Fruit fly (Drosophila melanogaster): ENCODE results near the gene CG1840.

CG1840 gene

DNA sequence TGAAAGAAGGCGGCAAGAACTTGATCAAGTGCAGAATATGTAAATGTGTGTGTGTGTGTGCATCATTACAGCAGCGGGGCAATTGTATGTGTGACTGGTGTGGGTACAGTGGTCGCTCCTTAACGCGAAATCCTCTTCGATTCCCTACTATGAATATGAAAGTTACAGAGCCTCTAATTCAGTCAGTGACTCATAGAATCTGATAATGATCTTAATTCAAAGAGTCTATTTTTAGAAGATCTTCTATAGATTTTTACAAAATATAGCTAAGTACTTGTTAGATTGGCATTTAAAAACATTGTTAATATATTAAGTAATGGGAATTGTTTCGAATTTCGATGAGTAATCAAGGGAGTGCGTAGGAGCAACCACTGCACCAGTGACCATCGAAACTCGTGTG lies 5.7 kb upstream of the CG1840 start:
- TF ChIP-seq CG4496 (GFP tag; IDR thresholded peaks at IDR 0.05) (no peak), Ets98B (GFP tag; IDR thresholded peaks at IDR 0.05) (no peak), CG8159 (tag; optimal IDR thresholded peaks at IDR 0.05) (peak; percentile 44), CG32121 (GFP tag; IDR thresholded peaks at IDR 0.05) (no peak), CG9948 (tag; optimal IDR thresholded peaks at IDR 0.05) (peak; percentile 15), rn (GFP tag; IDR thresholded peaks at IDR 0.05) (no peak), CG8301 (tag; optimal IDR thresholded peaks at IDR 0.05) (peak; percentile 28), CG13204 (GFP tag; optimal IDR thresholded peaks at IDR 0.05) (no peak), EcR (GFP tag; optimal IDR thresholded peaks at IDR 0.05) (no peak), CG10348 (GFP tag; IDR thresholded peaks at IDR 0.05) (no peak), CG15710 (tag; optimal IDR thresholded peaks at IDR 0.05) (peak; percentile 32), D1 (tag; optimal IDR thresholded peaks at IDR 0.05) (no peak), Pif1A (GFP tag; optimal IDR thresholded peaks at IDR 0.05) (peak; percentile 24), CG12605 (GFP tag; IDR thresholded peaks at IDR 0.05) (no peak), CG14655 (GFP tag; optimal IDR thresholded peaks at IDR 0.05) (peak; percentile 39), CG34367 (tag; optimal IDR thresholded peaks at IDR 0.05) (no peak)

DNA sequence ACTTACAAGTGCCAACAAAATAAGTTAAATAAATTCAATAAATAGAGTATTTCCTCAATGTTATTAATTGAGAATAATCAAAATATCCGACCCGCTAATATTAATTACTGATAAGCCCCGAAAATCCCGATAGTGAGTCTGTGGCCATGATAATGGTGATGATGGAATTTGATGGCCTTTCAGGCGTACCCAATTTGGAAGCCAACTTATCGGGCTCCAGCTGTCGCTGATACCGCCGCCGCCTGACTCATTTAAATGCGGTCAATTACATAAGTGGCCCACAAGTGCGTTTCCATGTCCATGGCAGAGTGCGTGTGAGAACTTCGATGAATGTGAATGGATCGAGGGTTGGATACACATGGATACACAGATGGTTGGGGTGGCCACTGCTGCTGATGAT lies 4.0 kb upstream of the CG1840 start:
- TF ChIP-seq Ets98B (GFP tag; IDR thresholded peaks at IDR 0.05) (no peak), CG10348 (GFP tag; IDR thresholded peaks at IDR 0.05) (no peak), CG8301 (tag; optimal IDR thresholded peaks at IDR 0.05) (no peak), CG15710 (tag; optimal IDR thresholded peaks at IDR 0.05) (no peak), CG9948 (tag; optimal IDR thresholded peaks at IDR 0.05) (no peak), CG34367 (tag; optimal IDR thresholded peaks at IDR 0.05) (no peak), Pif1A (GFP tag; optimal IDR thresholded peaks at IDR 0.05) (no peak), CG12605 (GFP tag; IDR thresholded peaks at IDR 0.05) (no peak), gl (tag; optimal IDR thresholded peaks at IDR 0.05) (no peak), CG17806 (tag; optimal IDR thresholded peaks at IDR 0.05) (no peak), fd96Ca (GFP tag; IDR thresholded peaks at IDR 0.05) (no peak), CG8159 (tag; optimal IDR thresholded peaks at IDR 0.05) (no peak), CG13204 (GFP tag; optimal IDR thresholded peaks at IDR 0.05) (no peak), EcR (GFP tag; optimal IDR thresholded peaks at IDR 0.05) (no peak), rn (GFP tag; IDR thresholded peaks at IDR 0.05) (no peak), CG32121 (GFP tag; IDR thresholded peaks at IDR 0.05) (no peak), D1 (tag; optimal IDR thresholded peaks at IDR 0.05) (no peak), Pif1B (GFP tag; optimal IDR thresholded peaks at IDR 0.05) (no peak), CG4496 (GFP tag; IDR thresholded peaks at IDR 0.05) (no peak), Snoo (tag; optimal IDR thresholded peaks at IDR 0.05) (no peak)

DNA sequence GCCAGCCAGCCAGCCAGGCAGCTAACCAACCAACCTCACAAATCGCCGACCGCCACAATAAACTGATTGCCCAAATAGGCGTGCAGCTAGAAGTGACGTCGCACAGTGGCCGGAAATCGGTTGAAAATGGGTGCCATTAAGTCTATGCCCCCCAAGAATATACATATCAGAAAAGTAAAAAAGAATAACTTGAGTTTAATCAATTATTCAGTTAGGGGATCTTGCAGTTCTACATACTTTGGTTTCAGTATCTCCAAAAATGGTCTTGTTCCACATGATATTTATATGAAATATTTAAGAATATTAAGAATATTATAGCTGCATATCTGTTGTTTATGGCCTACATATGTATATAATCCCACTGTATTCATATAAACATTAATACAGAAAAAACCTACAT lies 2.8 kb upstream of the CG1840 start:
- TF ChIP-seq CG34367 (tag; optimal IDR thresholded peaks at IDR 0.05), result no peak
- no peak for TF ChIP-seq CG13204 (GFP tag; optimal IDR thresholded peaks at IDR 0.05)
- TF ChIP-seq CG15710 (tag; optimal IDR thresholded peaks at IDR 0.05), result no peak
- TF ChIP-seq CG17806 (tag; optimal IDR thresholded peaks at IDR 0.05), result no peak
- TF ChIP-seq CG14655 (GFP tag; optimal IDR thresholded peaks at IDR 0.05), result no peak
- TF ChIP-seq rn (GFP tag; IDR thresholded peaks at IDR 0.05), result no peak
- TF ChIP-seq CG9948 (tag; optimal IDR thresholded peaks at IDR 0.05), result no peak
- TF ChIP-seq Ets98B (GFP tag; IDR thresholded peaks at IDR 0.05), result no peak
- TF ChIP-seq Pif1B (GFP tag; optimal IDR thresholded peaks at IDR 0.05), result no peak
- TF ChIP-seq CG8301 (tag; optimal IDR thresholded peaks at IDR 0.05), result no peak
- TF ChIP-seq CG32121 (GFP tag; IDR thresholded peaks at IDR 0.05), result no peak
- no peak for TF ChIP-seq CG8159 (tag; optimal IDR thresholded peaks at IDR 0.05)

DNA sequence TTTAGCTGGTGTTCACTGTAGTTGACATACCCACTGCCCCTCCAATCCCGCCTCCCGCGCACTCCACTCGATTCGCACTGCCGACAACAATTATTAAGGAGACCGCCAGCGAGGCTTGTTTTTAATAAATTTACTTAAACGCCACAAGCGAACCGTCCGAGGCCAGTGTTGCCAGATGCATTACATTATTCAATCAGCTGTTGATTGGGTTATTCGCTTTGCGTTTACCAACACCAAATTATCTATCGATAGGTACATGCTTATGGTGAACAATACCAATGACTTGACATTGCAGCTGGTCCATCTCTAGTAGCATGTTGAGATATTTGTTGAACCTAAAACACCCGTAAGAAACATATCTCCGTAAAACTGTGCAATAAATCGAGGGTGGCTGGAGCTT lies 1.2 kb upstream of the CG1840 start, which contains the start of the genes CG10353 and SelG:
Gene CG10353 (minus strand): TSS at position 187 of the 400 bp plus-strand sequence.
Gene SelG (plus strand): TSS at position 309 of the 400 bp plus-strand sequence.
- TF ChIP-seq D1 (tag; optimal IDR thresholded peaks at IDR 0.05), result no peak

DNA sequence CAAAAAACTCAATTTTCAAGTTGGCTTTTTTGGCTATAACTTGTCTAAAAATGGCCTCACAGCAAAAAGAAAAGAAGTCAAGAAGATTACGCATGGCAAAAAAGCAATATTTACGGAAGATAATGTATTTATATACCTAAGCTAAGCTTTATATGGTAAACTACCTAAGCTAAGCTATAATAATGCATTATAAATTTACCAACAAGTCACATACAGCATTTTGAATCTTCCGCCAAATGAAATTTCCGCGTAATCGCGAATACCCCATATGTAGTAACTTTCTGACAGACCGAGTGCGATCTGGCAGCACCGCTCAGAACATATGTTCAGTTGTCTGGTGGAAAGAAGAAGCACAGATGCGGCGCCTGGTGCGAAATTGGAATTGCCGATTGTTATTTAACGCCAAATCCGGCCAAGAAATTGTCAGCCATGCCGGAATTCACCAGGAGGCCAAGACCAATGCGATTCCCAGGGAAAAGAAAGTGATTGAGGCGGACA lies 3.6 kb downstream of the CG1840 start, which contains the start of gene sicily:
Gene sicily (plus strand): TSS at position 51 of the 498 bp plus-strand sequence.
- TF ChIP-seq CG15710 (tag; optimal IDR thresholded peaks at IDR 0.05), result no peak
- TF ChIP-seq CG17806 (tag; optimal IDR thresholded peaks at IDR 0.05), result no peak
- TF ChIP-seq Ets98B (GFP tag; IDR thresholded peaks at IDR 0.05), result no peak
- no peak for TF ChIP-seq EcR (GFP tag; optimal IDR thresholded peaks at IDR 0.05)
- TF ChIP-seq CG9948 (tag; optimal IDR thresholded peaks at IDR 0.05), result no peak
- TF ChIP-seq CG34367 (tag; optimal IDR thresholded peaks at IDR 0.05), result no peak
- TF ChIP-seq CG12605 (GFP tag; IDR thresholded peaks at IDR 0.05), result no peak
- TF ChIP-seq rn (GFP tag; IDR thresholded peaks at IDR 0.05), result no peak
- no peak for TF ChIP-seq Pif1B (GFP tag; optimal IDR thresholded peaks at IDR 0.05)
- no peak for TF ChIP-seq CG14655 (GFP tag; optimal IDR thresholded peaks at IDR 0.05)
- no peak for TF ChIP-seq CG4496 (GFP tag; IDR thresholded peaks at IDR 0.05)
- no peak for TF ChIP-seq CG8159 (tag; optimal IDR thresholded peaks at IDR 0.05)
- no peak for TF ChIP-seq CG32121 (GFP tag; IDR thresholded peaks at IDR 0.05)
- TF ChIP-seq gl (tag; optimal IDR thresholded peaks at IDR 0.05), result no peak
- TF ChIP-seq CG10348 (GFP tag; IDR thresholded peaks at IDR 0.05), result no peak
- TF ChIP-seq fd96Ca (GFP tag; IDR thresholded peaks at IDR 0.05), result no peak
- no peak for TF ChIP-seq Snoo (tag; optimal IDR thresholded peaks at IDR 0.05)

DNA sequence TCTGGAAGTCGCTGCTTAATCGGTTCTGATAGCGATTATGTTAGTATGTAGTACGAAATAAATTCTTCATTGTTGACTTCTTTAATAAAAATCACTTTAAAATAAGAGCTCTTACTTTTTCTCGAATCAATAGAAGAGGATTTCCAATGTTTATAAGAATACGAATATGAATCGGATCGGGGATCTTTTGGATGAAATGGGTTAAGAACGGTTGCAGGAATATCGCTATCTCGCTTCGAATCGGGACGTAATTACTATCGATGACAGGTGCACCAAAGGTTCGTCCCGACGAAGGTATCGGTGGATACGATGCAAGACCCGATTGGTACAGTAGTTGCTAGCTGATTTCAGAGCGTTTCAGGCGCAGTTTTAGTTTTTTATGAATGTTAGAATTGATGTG lies 5.5 kb downstream of the CG1840 start, which contains the start of gene wisp:
Gene wisp (plus strand): TSS at position 301 of the 400 bp plus-strand sequence.
- TF ChIP-seq CG4496 (GFP tag; IDR thresholded peaks at IDR 0.05), result no peak
- no peak for TF ChIP-seq CG9948 (tag; optimal IDR thresholded peaks at IDR 0.05)
- no peak for TF ChIP-seq D1 (tag; optimal IDR thresholded peaks at IDR 0.05)
- TF ChIP-seq CG14655 (GFP tag; optimal IDR thresholded peaks at IDR 0.05), result no peak
- no peak for TF ChIP-seq CG8301 (tag; optimal IDR thresholded peaks at IDR 0.05)
- no peak for TF ChIP-seq CG17806 (tag; optimal IDR thresholded peaks at IDR 0.05)
- TF ChIP-seq CG10348 (GFP tag; IDR thresholded peaks at IDR 0.05), result no peak
- no peak for TF ChIP-seq Ets98B (GFP tag; IDR thresholded peaks at IDR 0.05)
- no peak for TF ChIP-seq CG32121 (GFP tag; IDR thresholded peaks at IDR 0.05)
- TF ChIP-seq CG8159 (tag; optimal IDR thresholded peaks at IDR 0.05), result no peak
- no peak for TF ChIP-seq Snoo (tag; optimal IDR thresholded peaks at IDR 0.05)
- no peak for TF ChIP-seq CG15710 (tag; optimal IDR thresholded peaks at IDR 0.05)
- no peak for TF ChIP-seq EcR (GFP tag; optimal IDR thresholded peaks at IDR 0.05)
- no peak for TF ChIP-seq CG12605 (GFP tag; IDR thresholded peaks at IDR 0.05)
- TF ChIP-seq CG13204 (GFP tag; optimal IDR thresholded peaks at IDR 0.05), result no peak
- no peak for TF ChIP-seq Pif1A (GFP tag; optimal IDR thresholded peaks at IDR 0.05)
